Worm (Caenorhabditis elegans): ENCODE results near the gene enu-3.6.

Gene enu-3.6

DNA sequence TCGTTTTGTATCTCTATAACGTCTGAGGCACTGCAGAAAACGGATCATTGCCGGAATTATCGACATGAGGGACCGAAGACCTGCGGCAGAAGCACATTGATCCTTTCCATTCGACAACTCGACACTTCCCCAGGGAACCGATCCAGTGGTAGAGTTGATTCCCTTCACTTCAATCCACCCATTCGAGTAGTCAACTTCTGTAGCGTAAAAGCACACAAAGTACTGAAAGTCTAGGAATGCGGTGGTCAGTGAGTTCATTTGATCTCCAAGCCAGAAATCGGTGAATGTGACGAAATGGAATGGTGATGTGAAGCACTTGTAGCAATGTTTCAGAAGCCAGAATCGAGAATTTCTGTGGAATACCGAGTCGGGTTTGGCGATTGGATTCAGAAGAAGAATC is 45.7 kb upstream of the enu-3.6 start:
- no peak for TF ChIP-seq sdz-38 (tag; optimal IDR thresholded peaks at IDR 0.05)
- TF ChIP-seq snpc-1.3 (tag; optimal IDR thresholded peaks at IDR 0.05; ENCODE audit: insufficient read depth): no peak
- no peak for TF ChIP-seq fkh-3 (tag; optimal IDR thresholded peaks at IDR 0.05)
- TF ChIP-seq bed-1 (GFP tag; IDR thresholded peaks at IDR 0.05): no peak
- TF ChIP-seq tbx-9 (tag; optimal IDR thresholded peaks at IDR 0.05; ENCODE audit: borderline replicate concordance): no peak
- no peak for TF ChIP-seq dpff-1 (tag; optimal IDR thresholded peaks at IDR 0.05)
- no peak for TF ChIP-seq chd-7 (tag; optimal IDR thresholded peaks at IDR 0.05)
- TF ChIP-seq lin-35 (GFP tag; optimal IDR thresholded peaks at IDR 0.05): no peak
- TF ChIP-seq ceh-27 (GFP tag; optimal IDR thresholded peaks at IDR 0.05): no peak
- TF ChIP-seq unc-130 (GFP tag; optimal IDR thresholded peaks at IDR 0.05): no peak
- no peak for TF ChIP-seq lir-1 (GFP tag; conservative IDR thresholded peaks at IDR 0.05)
- TF ChIP-seq hlh-26 (GFP tag; conservative IDR thresholded peaks at IDR 0.05): no peak
- no peak for TF ChIP-seq lsy-27 (tag; optimal IDR thresholded peaks at IDR 0.05; ENCODE audit: borderline replicate concordance, insufficient read depth)
- no peak for TF ChIP-seq ama-1 (optimal IDR thresholded peaks at IDR 0.05)
- TF ChIP-seq ama-1 (GFP tag; optimal IDR thresholded peaks at IDR 0.05): no peak
- no peak for TF ChIP-seq pha-4 (tag; optimal IDR thresholded peaks at IDR 0.05)

DNA sequence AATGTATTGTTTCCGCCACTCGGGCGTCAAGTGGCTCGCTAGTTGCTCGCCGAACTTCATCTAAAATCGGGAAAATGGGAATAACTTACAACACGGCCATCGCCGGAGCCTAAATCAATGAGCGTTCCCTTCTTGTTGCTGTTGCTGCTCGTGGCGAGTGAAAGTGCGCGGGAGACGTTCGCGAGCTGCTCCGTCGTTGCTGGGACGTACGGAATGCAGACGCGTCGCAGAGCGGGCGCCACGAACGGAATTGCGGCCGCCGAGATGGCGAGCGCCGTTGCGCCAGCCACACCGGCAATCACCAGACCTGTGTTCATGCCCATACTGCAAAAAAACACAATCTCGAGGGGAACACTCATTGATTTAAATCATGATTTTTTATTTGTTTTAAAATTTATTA is 43.8 kb upstream of the enu-3.6 start:
- TF ChIP-seq B0336.3 (GFP tag; IDR thresholded peaks at IDR 0.05) (peak; percentile 6; the same call in 1 of the 2 replicates), ceh-58 (GFP tag; IDR thresholded peaks at IDR 0.05) (no peak), nhr-120 (GFP tag; IDR thresholded peaks at IDR 0.05) (no peak), atf-7 (tag; optimal IDR thresholded peaks at IDR 0.05) (no peak), cebp-2 (GFP tag; IDR thresholded peaks at IDR 0.05) (0 out of 2 replicates have a peak, but pooled peaks have one; percentile 43), hmg-1.2 (GFP tag; IDR thresholded peaks at IDR 0.05) (0 out of 2 replicates have a peak, but pooled peaks have one; percentile 31), C06A6.2 (GFP tag; conservative IDR thresholded peaks at IDR 0.05) (peak; percentile 30; the same call in 1 of the 2 replicates), aptf-2 (GFP tag; conservative IDR thresholded peaks at IDR 0.05) (0 out of 2 replicates have a peak, but pooled peaks have one; percentile 16), zfh-2 (GFP tag; conservative IDR thresholded peaks at IDR 0.05) (peak; percentile 84), ceh-27 (GFP tag; optimal IDR thresholded peaks at IDR 0.05) (no peak), madf-6 (GFP tag; IDR thresholded peaks at IDR 0.05) (peak; percentile 21; the same call in 1 of the 2 replicates), nfyb-1 (GFP tag; IDR thresholded peaks at IDR 0.05) (peak; percentile 20; the same call in 1 of the 2 replicates), mcd-1 (GFP tag; IDR thresholded peaks at IDR 0.05) (peak; percentile 23; the same call in 1 of the 2 replicates), F33H1.4 (GFP tag; IDR thresholded peaks at IDR 0.05) (no peak), K12H6.12 (tag; optimal IDR thresholded peaks at IDR 0.05) (no peak), egrh-3 (GFP tag; IDR thresholded peaks at IDR 0.05) (peak; percentile 88), ceh-91 (GFP tag; IDR thresholded peaks at IDR 0.05) (0 out of 2 replicates have a peak, but pooled peaks have one; percentile 26), athp-1 (tag; optimal IDR thresholded peaks at IDR 0.05) (peak; percentile 3)

DNA sequence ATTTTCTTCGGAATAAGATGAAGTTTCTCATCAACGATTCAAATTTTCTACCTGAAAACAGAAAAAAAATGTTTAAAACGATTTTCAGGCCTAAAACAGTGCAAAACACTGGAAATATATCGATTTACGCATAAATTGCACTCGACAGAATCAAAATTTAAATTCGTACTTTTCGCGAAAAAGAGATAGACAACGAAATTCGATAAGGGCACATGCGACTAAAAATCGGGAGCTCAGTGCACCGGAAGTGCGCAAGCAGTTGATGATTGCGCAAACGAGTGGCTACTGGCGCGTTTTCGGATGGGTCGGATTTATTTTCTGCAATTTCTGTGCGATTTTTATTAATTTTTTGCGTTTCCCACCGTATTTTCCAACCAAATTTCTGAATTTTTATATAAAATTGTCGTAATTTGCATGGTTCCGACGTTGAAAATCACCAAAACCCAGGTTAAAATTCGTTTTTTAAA is 43.2 kb upstream of the enu-3.6 start, which contains the start of the genes Y39A1A.21 and Y39A1A.22:
Gene Y39A1A.21, minus strand, starts transcription at position 51 of the 467 bp plus-strand sequence.
Gene Y39A1A.22, minus strand, starts transcription at position 57 of the 467 bp plus-strand sequence.
- TF ChIP-seq unc-62 (GFP tag; optimal IDR thresholded peaks at IDR 0.05): no peak
- TF ChIP-seq snpc-4 (GFP tag; optimal IDR thresholded peaks at IDR 0.05): no peak
- peak; percentile 40 to 59 (median 48) for TF ChIP-seq snpc-4 (tag; optimal IDR thresholded peaks at IDR 0.05)
- TF ChIP-seq ztf-25 (GFP tag; IDR thresholded peaks at IDR 0.05): no peak
- peak; percentile 74 for TF ChIP-seq hmg-20 (GFP tag; IDR thresholded peaks at IDR 0.05)
- TF ChIP-seq let-526 (GFP tag; IDR thresholded peaks at IDR 0.05): no peak
- peak; percentile 28 for TF ChIP-seq efl-1 (GFP tag; optimal IDR thresholded peaks at IDR 0.05)
- no peak for TF ChIP-seq F39B2.1 (GFP tag; IDR thresholded peaks at IDR 0.05)
- no peak for TF ChIP-seq hrde-1 (tag; optimal IDR thresholded peaks at IDR 0.05; ENCODE audit: borderline replicate concordance)
- no peak for TF ChIP-seq aptf-3 (GFP tag; IDR thresholded peaks at IDR 0.05)
- TF ChIP-seq athp-1 (tag; optimal IDR thresholded peaks at IDR 0.05): no peak
- peak; percentile 74 for TF ChIP-seq F33H1.4 (GFP tag; IDR thresholded peaks at IDR 0.05)
- TF ChIP-seq snpc-3.4 (tag; optimal IDR thresholded peaks at IDR 0.05): peak; percentile 56
- 0 out of 2 replicates have a peak, but pooled peaks have one; percentile 37 for TF ChIP-seq hsf-1 (GFP tag; IDR thresholded peaks at IDR 0.05)
- peak; percentile 37 for TF ChIP-seq repo-1 (tag; optimal IDR thresholded peaks at IDR 0.05)
- TF ChIP-seq Y53F4B.3 (GFP tag; IDR thresholded peaks at IDR 0.05): no peak
- no peak for TF ChIP-seq T07F8.4 (tag; optimal IDR thresholded peaks at IDR 0.05)
